Fruit fly (Drosophila melanogaster) whole organism, embryonic: ENCODE measurements around the gene Myo95E.

Experiments used
- Ada2b ChIP-seq: fragments of 200-800 bp; sonication (Bioruptor generic); IDR thresholded peaks from 2 replicates; pipeline ENCODE4 v1.3.6; 2022; ENCODE audit warnings: missing biosample characterization, missing genetic modification characterization
- CG11247 ChIP-seq: fragments of 200-800 bp; sonication (Bioruptor generic); IDR thresholded peaks from 2 replicates; pipeline ENCODE4 v1.3.6; 2022; ENCODE audit warnings: missing biosample characterization, missing genetic modification characterization
- CG13424 ChIP-seq: fragments of 200-800 bp; sonication (Bioruptor generic); optimal IDR thresholded peaks from 2 replicates; lab custom pipeline; 2019; ENCODE audit warnings: missing biosample characterization, mild to moderate bottlenecking, missing genetic modification characterization, moderate library complexity
- CG14050 ChIP-seq: fragments of 200-800 bp; sonication (Bioruptor generic); IDR thresholded peaks from 3 replicates; pipeline ENCODE4 v1.3.6; 2022; ENCODE audit warnings: missing biosample characterization, missing genetic modification characterization
- CG17359 ChIP-seq: fragments of 200-800 bp; sonication (Bioruptor generic); optimal IDR thresholded peaks from 3 replicates; lab custom pipeline; 2018; ENCODE audit warnings: missing biosample characterization, mild to moderate bottlenecking, missing genetic modification characterization, moderate library complexity
- CG17385 ChIP-seq: fragments of 200-800 bp; sonication (Bioruptor generic); optimal IDR thresholded peaks from 3 replicates; lab custom pipeline; 2018; ENCODE audit warnings: missing biosample characterization, mild to moderate bottlenecking, missing genetic modification characterization
- CG1792 ChIP-seq: fragments of 200-800 bp; sonication (Bioruptor generic); optimal IDR thresholded peaks from 2 replicates; lab custom pipeline; 2016; ENCODE audit warnings: missing biosample characterization, missing genetic modification characterization
- CG18599 ChIP-seq: fragments of 200-800 bp; sonication (Bioruptor generic); optimal IDR thresholded peaks from 3 replicates; lab custom pipeline; 2017; ENCODE audit warnings: missing biosample characterization, missing genetic modification characterization, mild to moderate bottlenecking, moderate library complexity, missing genetic modification reagents
- CG2678 ChIP-seq: fragments of 200-800 bp; sonication (Bioruptor generic); optimal IDR thresholded peaks from 3 replicates; lab custom pipeline; 2019; ENCODE audit warnings: missing biosample characterization, mild to moderate bottlenecking, missing genetic modification characterization, moderate library complexity
- CG3065 ChIP-seq: fragments of 200-800 bp; sonication (Bioruptor generic); optimal IDR thresholded peaks from 2 replicates; lab custom pipeline; 2016; ENCODE audit warnings: missing biosample characterization, missing genetic modification characterization
- CG3163 ChIP-seq: fragments of 200-800 bp; sonication (Bioruptor generic); optimal IDR thresholded peaks from 3 replicates; lab custom pipeline; 2016; ENCODE audit warnings: missing biosample characterization, missing genetic modification characterization
- CG3726 ChIP-seq: fragments of 200-800 bp; sonication (Bioruptor generic); IDR thresholded peaks from 3 replicates; pipeline ENCODE4, ENCODE4 v1.3.6; 2022; ENCODE audit warnings: missing biosample characterization, missing genetic modification characterization
- CG43689 ChIP-seq: fragments of 200-800 bp; sonication (Bioruptor generic); IDR thresholded peaks from 2 replicates; pipeline ENCODE4 v1.3.6; 2022; ENCODE audit warnings: missing biosample characterization, missing genetic modification characterization
- CG5180 ChIP-seq: fragments of 200-800 bp; sonication (Bioruptor generic); optimal IDR thresholded peaks from 3 replicates; lab custom pipeline; 2017; ENCODE audit warnings: missing biosample characterization, missing genetic modification characterization, mild to moderate bottlenecking, moderate library complexity, missing genetic modification reagents
- CG7786 ChIP-seq: fragments of 200-800 bp; sonication (Bioruptor generic); optimal IDR thresholded peaks from 2 replicates; lab custom pipeline; 2016; ENCODE audit warnings: missing biosample characterization, missing genetic modification characterization
- CHES-1-like ChIP-seq: fragments of 200-800 bp; sonication (Bioruptor generic); optimal IDR thresholded peaks from 2 replicates; lab custom pipeline; 2016; ENCODE audit warnings: missing biosample characterization, missing genetic modification characterization
- CkIIα-i1 ChIP-seq: fragments of 200-800 bp; sonication (Bioruptor generic); IDR thresholded peaks from 2 replicates; pipeline ENCODE4 v1.3.6; 2022; ENCODE audit warnings: missing biosample characterization, missing genetic modification characterization
- D19A ChIP-seq: fragments of 200-800 bp; optimal IDR thresholded peaks from 3 replicates; lab custom pipeline; 2019; ENCODE audit warnings: missing biosample characterization, mild to moderate bottlenecking, missing genetic modification characterization, moderate library complexity
- Dbx ChIP-seq: fragments of 200-800 bp; sonication (Bioruptor generic); IDR thresholded peaks from 3 replicates; pipeline ENCODE4 v1.3.6; 2022; ENCODE audit warnings: missing biosample characterization, missing genetic modification characterization
- Deaf1 ChIP-seq: fragments of 200-800 bp; optimal IDR thresholded peaks from 3 replicates; lab custom pipeline; 2019; ENCODE audit warnings: missing biosample characterization, mild to moderate bottlenecking, missing genetic modification characterization, moderate library complexity
- Dip3 ChIP-seq: fragments of 200-800 bp; sonication (Bioruptor generic); optimal IDR thresholded peaks from 3 replicates; lab custom pipeline; 2016; ENCODE audit warnings: missing biosample characterization, missing genetic modification characterization
- Doc3 ChIP-seq: fragments of 200-800 bp; sonication (Bioruptor generic); IDR thresholded peaks from 3 replicates; pipeline ENCODE4 v1.3.6; 2022; ENCODE audit warnings: missing biosample characterization, missing genetic modification characterization; ENCODE audit not compliant: partially characterized antibody
- Ets65A ChIP-seq: fragments of 200-800 bp; sonication (Bioruptor generic); peaks from one replicate; lab custom pipeline; 2016; ENCODE audit warnings: missing biosample characterization, missing genetic modification characterization
- H15 ChIP-seq: fragments of 200-800 bp; sonication (Bioruptor generic); IDR thresholded peaks from 3 replicates; pipeline ENCODE4 v1.3.6; 2022; ENCODE audit warnings: missing biosample characterization, missing genetic modification characterization
- Hmr ChIP-seq: fragments of 200-800 bp; sonication (Bioruptor generic); optimal IDR thresholded peaks from 3 replicates; lab custom pipeline; 2017; ENCODE audit warnings: mild to moderate bottlenecking, missing biosample characterization, missing genetic modification reagents, missing genetic modification characterization
- Mrtf ChIP-seq: fragments of 200-800 bp; sonication (Bioruptor generic); IDR thresholded peaks from 3 replicates; pipeline ENCODE4 v1.3.6; 2022; ENCODE audit warnings: missing biosample characterization, missing genetic modification characterization
- Side ChIP-seq: fragments of 200-800 bp; sonication (Bioruptor generic); optimal IDR thresholded peaks from 2 replicates; lab custom pipeline; 2016; ENCODE audit warnings: missing biosample characterization, missing genetic modification characterization
- TFAM ChIP-seq: fragments of 200-800 bp; sonication (Bioruptor generic); optimal IDR thresholded peaks from 2 replicates; lab custom pipeline; 2017; ENCODE audit warnings: missing biosample characterization, missing genetic modification characterization, inconsistent platforms
- Xrp1 ChIP-seq: fragments of 200-800 bp; sonication (Bioruptor generic); IDR thresholded peaks from 2 replicates; pipeline ENCODE4 v1.3.6; 2022; ENCODE audit warnings: missing biosample characterization, missing genetic modification characterization
- bsh ChIP-seq, 2 experiments: fragments of 200-800 bp; sonication (Bioruptor generic); optimal IDR thresholded peaks; 2 replicates each; lab custom pipeline; 2017 to 2018; ENCODE audit warnings: mild to moderate bottlenecking in 2 of 2, missing biosample characterization in 2 of 2, missing genetic modification characterization in 2 of 2, moderate library complexity in 1 of 2
- cas ChIP-seq: fragments of 200-800 bp; sonication (Bioruptor generic); IDR thresholded peaks from 2 replicates; pipeline ENCODE4 v1.3.6; 2022; ENCODE audit warnings: missing biosample characterization, missing genetic modification characterization
- chn ChIP-seq: fragments of 200-800 bp; sonication (Bioruptor generic); optimal IDR thresholded peaks from 2 replicates; lab custom pipeline; 2016; ENCODE audit warnings: missing biosample characterization, missing genetic modification characterization
- crp ChIP-seq, 2 experiments: fragments of 200-800 bp; sonication (Bioruptor generic); optimal IDR thresholded peaks; 2 replicates in 1 of 2; 3 replicates in 1 of 2; lab custom pipeline; 2017; ENCODE audit warnings: missing biosample characterization in 2 of 2, missing genetic modification characterization in 2 of 2, mild to moderate bottlenecking in 1 of 2, moderate library complexity in 1 of 2
- dimm ChIP-seq: fragments of 200-800 bp; sonication (Bioruptor generic); IDR thresholded peaks from 2 replicates; pipeline ENCODE4 v1.3.6; 2022; ENCODE audit warnings: missing biosample characterization, missing genetic modification characterization
- dpn ChIP-seq, 2 experiments: fragments of 200-800 bp; sonication (Bioruptor generic); optimal IDR thresholded peaks; 3 replicates each; lab custom pipeline; 2016; ENCODE audit warnings: missing biosample characterization in 2 of 2, missing genetic modification characterization in 2 of 2
- ems ChIP-seq: fragments of 200-800 bp; sonication (Bioruptor generic); optimal IDR thresholded peaks from 3 replicates; lab custom pipeline; 2016; ENCODE audit warnings: missing biosample characterization, missing genetic modification characterization
- fd64A ChIP-seq: fragments of 200-800 bp; sonication (Bioruptor generic); optimal IDR thresholded peaks from 3 replicates; lab custom pipeline; 2018; ENCODE audit warnings: missing biosample characterization, mild to moderate bottlenecking, missing genetic modification characterization
- lilli ChIP-seq: fragments of 200-800 bp; sonication (Bioruptor generic); optimal IDR thresholded peaks from 3 replicates; lab custom pipeline; 2016; ENCODE audit warnings: missing biosample characterization, missing genetic modification characterization
- lmd ChIP-seq: fragments of 200-800 bp; sonication (Bioruptor generic); IDR thresholded peaks from 2 replicates; pipeline ENCODE4 v1.3.6; 2022; ENCODE audit warnings: missing biosample characterization, missing genetic modification characterization
- nom ChIP-seq: fragments of 200-800 bp; sonication (Bioruptor generic); optimal IDR thresholded peaks from 2 replicates; lab custom pipeline; 2017; ENCODE audit warnings: missing biosample characterization, missing genetic modification characterization, mild to moderate bottlenecking, moderate library complexity, missing genetic modification reagents
- onecut ChIP-seq: fragments of 200-800 bp; sonication (Bioruptor generic); IDR thresholded peaks from 2 replicates; pipeline ENCODE4 v1.3.6; 2022; ENCODE audit warnings: missing biosample characterization, missing genetic modification characterization
- sc ChIP-seq, 3 experiments: fragments of >200 bp in 2 of 3; fragments of 200-800 bp in 1 of 3; sonication (Bioruptor generic) in 1 of 3; optimal IDR thresholded peaks; 2 replicates in 2 of 3; 3 replicates in 1 of 3; lab custom pipeline; 2017; ENCODE audit warnings: mild to moderate bottlenecking in 1 of 3, missing biosample characterization in 1 of 3, missing genetic modification characterization in 1 of 3, missing genetic modification reagents in 1 of 3
- sim ChIP-seq: fragments of 200-800 bp; sonication (Bioruptor generic); IDR thresholded peaks from 2 replicates; pipeline ENCODE4 v1.3.6; 2022; ENCODE audit warnings: missing biosample characterization, missing genetic modification characterization
- ssp ChIP-seq: fragments of 200-800 bp; sonication (Bioruptor generic); IDR thresholded peaks from 2 replicates; pipeline ENCODE4 v1.3.6; 2022; ENCODE audit warnings: missing biosample characterization, missing genetic modification characterization
- stwl ChIP-seq: fragments of 200-800 bp; sonication (Bioruptor generic); optimal IDR thresholded peaks from 3 replicates; lab custom pipeline; 2018; ENCODE audit warnings: missing biosample characterization, mild to moderate bottlenecking, missing genetic modification characterization, moderate library complexity
- toy ChIP-seq: fragments of 200-800 bp; sonication (Bioruptor generic); IDR thresholded peaks from 2 replicates; pipeline ENCODE4 v1.3.6; 2022; ENCODE audit warnings: missing biosample characterization, missing genetic modification characterization
- tup ChIP-seq: fragments of 200-800 bp; sonication (Bioruptor generic); optimal IDR thresholded peaks from 2 replicates; lab custom pipeline; 2016; ENCODE audit warnings: missing biosample characterization, mild to moderate bottlenecking, missing genetic modification characterization, moderate library complexity
- unpg ChIP-seq: fragments of 200-800 bp; sonication (Bioruptor generic); optimal IDR thresholded peaks from 3 replicates; lab custom pipeline; 2018; ENCODE audit warnings: missing biosample characterization, mild to moderate bottlenecking, missing genetic modification characterization, moderate library complexity
- vfl ChIP-seq: fragments of 200-800 bp; sonication (Bioruptor generic); optimal IDR thresholded peaks from 2 replicates; lab custom pipeline; 2016; ENCODE audit warnings: missing biosample characterization, missing genetic modification characterization

Gene Myo95E

dm6 chr3R:24143372-24143771 lies 17.9 kb downstream of the Myo95E start:
- TF ChIP-seq Ets65A (GFP tag; lab: Kevin White, UChicago) = peak; percentile 57
- TF ChIP-seq vfl = no peak
- no peak for TF ChIP-seq CG5180

dm6 chr3R:24142971-24143370 lies 18.3 kb downstream of the Myo95E start:
- TF ChIP-seq Dbx (GFP tag; lab: Robert Waterston, UW) = no peak
- TF ChIP-seq Mrtf = no peak
- TF ChIP-seq dpn (GFP tag; optimal IDR thresholded peaks at IDR 0.05; lab: Kevin White, UChicago) = peak in 1 of 2 experiments; percentile 14
- peak; percentile 33 for TF ChIP-seq CG13424 (tag; lab: Kevin White, UChicago)
- TF ChIP-seq CG1792 = no peak
- TF ChIP-seq ems (GFP tag; lab: Kevin White, UChicago) = peak; percentile 0
- TF ChIP-seq D19A (tag; lab: Kevin White, UChicago) = peak; percentile 37
- TF ChIP-seq onecut = peak; percentile 5; the same call in 1 of the 2 replicates
- no peak for TF ChIP-seq Side
- no peak for TF ChIP-seq CG43689 (GFP tag; lab: Robert Waterston, UW)
- no peak for TF ChIP-seq Deaf1 (tag; lab: Kevin White, UChicago)
- no peak for TF ChIP-seq CHES-1-like (GFP tag; lab: Kevin White, UChicago)
- no peak for TF ChIP-seq dimm (GFP tag; lab: Robert Waterston, UW)
- no peak for TF ChIP-seq Hmr (GFP tag; lab: Kevin White, UChicago)
- TF ChIP-seq sc (optimal IDR thresholded peaks at IDR 0.05; lab: Kevin White, UChicago) = no peak
- no peak for TF ChIP-seq sc (GFP tag; optimal IDR thresholded peaks at IDR 0.05; lab: Kevin White, UChicago)
- no peak for TF ChIP-seq toy (GFP tag; lab: Robert Waterston, UW)
- TF ChIP-seq sim = no peak
- TF ChIP-seq cas = no peak
- TF ChIP-seq crp (GFP tag; optimal IDR thresholded peaks at IDR 0.05; lab: Kevin White, UChicago) = no peak
- TF ChIP-seq Xrp1 = peak; percentile 32; the same call in 1 of the 2 replicates
- no peak for TF ChIP-seq lilli (GFP tag; lab: Kevin White, UChicago)
- no peak for TF ChIP-seq CG7786 (GFP tag; lab: Kevin White, UChicago)
- TF ChIP-seq CG2678 (tag; lab: Kevin White, UChicago) = peak; percentile 47
- no peak for TF ChIP-seq Dip3 (GFP tag; lab: Kevin White, UChicago)
- no peak; the same call in 1 of the 2 replicates for TF ChIP-seq ssp (GFP tag; lab: Robert Waterston, UW)
- TF ChIP-seq CG3726 (GFP tag; lab: Robert Waterston, UW) = no peak
- no peak for TF ChIP-seq CkIIα-i1 (GFP tag; lab: Robert Waterston, UW)
- TF ChIP-seq CG3163 = no peak
- no peak for TF ChIP-seq tup (GFP tag; lab: Kevin White, UChicago)
- peak; percentile 81 for TF ChIP-seq nom
- no peak for TF ChIP-seq CG14050
- peak; percentile 33; the same call in 1 of the 2 replicates for TF ChIP-seq lmd
- no peak for TF ChIP-seq chn (GFP tag; lab: Kevin White, UChicago)
- TF ChIP-seq TFAM = no peak
- TF ChIP-seq CG11247 (GFP tag; lab: Robert Waterston, UW) = 0 out of 2 replicates have a peak, but pooled peaks have one; percentile 14
- no peak for TF ChIP-seq CG3065 (GFP tag; lab: Kevin White, UChicago)
- TF ChIP-seq H15 = 0 out of 3 replicates have a peak, but pooled peaks have one; percentile 41
- no peak for TF ChIP-seq Doc3 (GFP tag; lab: Robert Waterston, UW)
- peak; percentile 49 for TF ChIP-seq CG17359 (tag; lab: Kevin White, UChicago)
- TF ChIP-seq unpg = peak; percentile 16
- TF ChIP-seq CG18599 = no peak
- no peak for TF ChIP-seq Ada2b (GFP tag; lab: Robert Waterston, UW)
- TF ChIP-seq CG17385 (GFP tag; lab: Kevin White, UChicago) = peak; percentile 0
- TF ChIP-seq fd64A (GFP tag; lab: Kevin White, UChicago) = no peak
- no peak for TF ChIP-seq stwl (tag; lab: Kevin White, UChicago)
- peak; percentile 30 to 58 for TF ChIP-seq bsh (GFP tag; optimal IDR thresholded peaks at IDR 0.05; lab: Kevin White, UChicago)
